Fruit fly (Drosophila melanogaster) whole organism, embryonic: Measurements from ENCODE around the gene CG15330.

Experiments
- Asciz ChIP-seq: fragments of 200-800 bp; sonication (Bioruptor generic); optimal IDR thresholded peaks from 2 replicates; lab custom pipeline; 2017; ENCODE audit warnings: missing biosample characterization, mild to moderate bottlenecking, missing genetic modification characterization, missing genetic modification reagents
- CG10979 ChIP-seq: fragments of 200-800 bp; sonication (Bioruptor generic); optimal IDR thresholded peaks from 2 replicates; lab custom pipeline; 2018; ENCODE audit warnings: missing biosample characterization, mild to moderate bottlenecking, missing genetic modification characterization, moderate library complexity
- CG11247 ChIP-seq: fragments of 200-800 bp; sonication (Bioruptor generic); IDR thresholded peaks from 2 replicates; pipeline ENCODE4 v1.3.6; 2022; ENCODE audit warnings: missing biosample characterization, missing genetic modification characterization
- CG11695 ChIP-seq: fragments of 200-800 bp; sonication (Bioruptor generic); IDR thresholded peaks from 3 replicates; pipeline ENCODE4 v1.3.6; 2022; ENCODE audit warnings: missing biosample characterization, missing genetic modification characterization
- CG12071 ChIP-seq: fragments of 200-800 bp; sonication (Bioruptor generic); optimal IDR thresholded peaks from 3 replicates; lab custom pipeline; 2018; ENCODE audit warnings: missing biosample characterization, mild to moderate bottlenecking, missing genetic modification characterization
- CG12659 ChIP-seq: fragments of 200-800 bp; sonication (Bioruptor generic); optimal IDR thresholded peaks from 3 replicates; lab custom pipeline; 2017; ENCODE audit warnings: mild to moderate bottlenecking, missing biosample characterization, missing genetic modification reagents, missing genetic modification characterization
- CG14014 ChIP-seq: fragments of 200-800 bp; sonication (Bioruptor generic); IDR thresholded peaks from 2 replicates; pipeline ENCODE4 v1.3.6; 2022; ENCODE audit warnings: missing biosample characterization, missing genetic modification characterization
- CG14860 ChIP-seq: fragments of 200-800 bp; sonication (Bioruptor generic); IDR thresholded peaks from 3 replicates; pipeline ENCODE4 v1.3.6; 2022; ENCODE audit warnings: missing biosample characterization, missing genetic modification characterization; ENCODE audit not compliant: partially characterized antibody
- CG14965 ChIP-seq: fragments of 200-800 bp; sonication (Bioruptor generic); optimal IDR thresholded peaks from 2 replicates; lab custom pipeline; 2016; ENCODE audit warnings: missing biosample characterization, missing genetic modification characterization, borderline replicate concordance
- CG15601 ChIP-seq: fragments of 200-800 bp; sonication (Bioruptor generic); optimal IDR thresholded peaks from 3 replicates; lab custom pipeline; 2019; ENCODE audit warnings: missing biosample characterization, mild to moderate bottlenecking, missing genetic modification characterization, moderate library complexity
- CG3281 ChIP-seq: fragments of 200-800 bp; sonication (Bioruptor generic); optimal IDR thresholded peaks from 3 replicates; lab custom pipeline; 2017; ENCODE audit warnings: missing biosample characterization, mild to moderate bottlenecking, missing genetic modification characterization
- CG34376 ChIP-seq: fragments of 200-800 bp; sonication (Bioruptor generic); optimal IDR thresholded peaks from 2 replicates; lab custom pipeline; 2018; ENCODE audit warnings: missing biosample characterization, mild to moderate bottlenecking, missing genetic modification characterization
- CG43689 ChIP-seq: fragments of 200-800 bp; sonication (Bioruptor generic); IDR thresholded peaks from 2 replicates; pipeline ENCODE4 v1.3.6; 2022; ENCODE audit warnings: missing biosample characterization, missing genetic modification characterization
- CG4820 ChIP-seq: fragments of 200-800 bp; sonication (Bioruptor generic); optimal IDR thresholded peaks from 3 replicates; lab custom pipeline; 2016; ENCODE audit warnings: missing biosample characterization, missing genetic modification characterization
- CG6272 ChIP-seq: fragments of 200-800 bp; sonication (Bioruptor generic); IDR thresholded peaks from 2 replicates; pipeline ENCODE4 v1.3.6; 2022; ENCODE audit warnings: missing biosample characterization, missing genetic modification characterization
- CG7786 ChIP-seq: fragments of 200-800 bp; sonication (Bioruptor generic); optimal IDR thresholded peaks from 2 replicates; lab custom pipeline; 2016; ENCODE audit warnings: missing biosample characterization, missing genetic modification characterization
- CG7839 ChIP-seq: fragments of 200-800 bp; sonication (Bioruptor generic); optimal IDR thresholded peaks from 3 replicates; lab custom pipeline; 2018; ENCODE audit warnings: missing biosample characterization, mild to moderate bottlenecking, missing genetic modification characterization, moderate library complexity
- CG8290 ChIP-seq, 3 experiments: fragments of 200-800 bp; sonication (Bioruptor generic); optimal IDR thresholded peaks; 2 replicates each; lab custom pipeline; 2016 to 2019; ENCODE audit warnings: missing biosample characterization in 3 of 3, missing genetic modification characterization in 3 of 3, mild to moderate bottlenecking in 2 of 3, moderate library complexity in 1 of 3
- CG8478 ChIP-seq: fragments of >200 bp; optimal IDR thresholded peaks from 2 replicates; lab custom pipeline; 2018
- Eip74EF ChIP-seq, 2 experiments: fragments of 200-800 bp in 1 of 2; fragments of >200 bp in 1 of 2; sonication (Bioruptor generic) in 1 of 2; optimal IDR thresholded peaks; 2 replicates each; lab custom pipeline; 2017 to 2019; ENCODE audit warnings: missing biosample characterization in 2 of 2, missing genetic modification characterization in 2 of 2, mild to moderate bottlenecking in 1 of 2, moderate library complexity in 1 of 2
- HLH54F ChIP-seq: fragments of 200-800 bp; sonication (Bioruptor generic); optimal IDR thresholded peaks from 3 replicates; lab custom pipeline; 2016; ENCODE audit warnings: missing biosample characterization, missing genetic modification characterization
- Hmr ChIP-seq: fragments of 200-800 bp; sonication (Bioruptor generic); optimal IDR thresholded peaks from 3 replicates; lab custom pipeline; 2017; ENCODE audit warnings: mild to moderate bottlenecking, missing biosample characterization, missing genetic modification reagents, missing genetic modification characterization
- Hmx ChIP-seq: fragments of 200-800 bp; sonication (Bioruptor generic); optimal IDR thresholded peaks from 2 replicates; lab custom pipeline; 2016; ENCODE audit warnings: missing biosample characterization, missing genetic modification characterization
- Hr78 ChIP-seq, 2 experiments: fragments of 200-800 bp in 1 of 2; fragments of >200 bp in 1 of 2; sonication (Bioruptor generic) in 1 of 2; optimal IDR thresholded peaks; 2 replicates each; lab custom pipeline; 2017 to 2019; ENCODE audit warnings: missing biosample characterization in 2 of 2, missing genetic modification characterization in 2 of 2, mild to moderate bottlenecking in 1 of 2, moderate library complexity in 1 of 2
- Med ChIP-seq: fragments of 200-800 bp; sonication (Bioruptor generic); peaks from one replicate; lab custom pipeline; 2016; ENCODE audit warnings: missing biosample characterization, missing genetic modification characterization, mild to moderate bottlenecking, inconsistent platforms, moderate library complexity
- NfI ChIP-seq: fragments of 200-800 bp; sonication (Bioruptor generic); optimal IDR thresholded peaks from 3 replicates; lab custom pipeline; 2018; ENCODE audit warnings: missing biosample characterization, mild to moderate bottlenecking, missing genetic modification characterization, moderate library complexity
- Tbp ChIP-seq: fragments of >200 bp; optimal IDR thresholded peaks from 2 replicates; lab custom pipeline; 2018; ENCODE audit warnings: missing biosample characterization, missing genetic modification characterization
- Vsx1 ChIP-seq: fragments of 200-800 bp; sonication (Bioruptor generic); optimal IDR thresholded peaks from 2 replicates; lab custom pipeline; 2017; ENCODE audit warnings: missing biosample characterization, mild to moderate bottlenecking, missing genetic modification characterization, missing genetic modification reagents
- Xrp1 ChIP-seq: fragments of 200-800 bp; sonication (Bioruptor generic); IDR thresholded peaks from 2 replicates; pipeline ENCODE4 v1.3.6; 2022; ENCODE audit warnings: missing biosample characterization, missing genetic modification characterization
- ase ChIP-seq: fragments of 200-800 bp; sonication (Bioruptor generic); IDR thresholded peaks from 3 replicates; pipeline ENCODE4 v1.3.6; 2022; ENCODE audit warnings: missing biosample characterization, missing genetic modification characterization
- cwo ChIP-seq: fragments of 200-800 bp; sonication (Bioruptor generic); optimal IDR thresholded peaks from 3 replicates; lab custom pipeline; 2017; ENCODE audit warnings: missing biosample characterization, missing genetic modification characterization, mild to moderate bottlenecking, moderate library complexity, missing genetic modification reagents
- ham ChIP-seq: fragments of 200-800 bp; sonication (Bioruptor generic); IDR thresholded peaks from 2 replicates; pipeline ENCODE4 v1.3.6; 2022; ENCODE audit warnings: missing biosample characterization, missing genetic modification characterization
- hkb ChIP-seq, 2 experiments: fragments of 200-800 bp in 1 of 2; fragments of >200 bp in 1 of 2; sonication (Bioruptor generic) in 1 of 2; IDR thresholded peaks in 1 of 2; optimal IDR thresholded peaks in 1 of 2; 2 replicates each; pipeline versions ENCODE4 v1.3.6 to Lab custom; 2017 to 2022; ENCODE audit warnings: missing biosample characterization in 1 of 2, missing genetic modification characterization in 1 of 2
- kah ChIP-seq: fragments of 200-800 bp; sonication (Bioruptor generic); optimal IDR thresholded peaks from 2 replicates; lab custom pipeline; 2018; ENCODE audit warnings: missing biosample characterization, mild to moderate bottlenecking, missing genetic modification characterization
- nerfin-1 ChIP-seq: fragments of 200-800 bp; sonication (Bioruptor generic); optimal IDR thresholded peaks from 3 replicates; lab custom pipeline; 2019; ENCODE audit warnings: missing biosample characterization, mild to moderate bottlenecking, missing genetic modification characterization, moderate library complexity
- pan ChIP-seq, 4 experiments: fragments of >200 bp in 3 of 4; fragments of 200-800 bp in 1 of 4; sonication (Bioruptor generic) in 1 of 4; optimal IDR thresholded peaks in 3 of 4; IDR thresholded peaks in 1 of 4; 2 replicates each; pipeline versions ENCODE4 v1.3.6 to Lab custom; 2017 to 2022; ENCODE audit warnings: missing biosample characterization in 2 of 4, missing genetic modification characterization in 2 of 4, mixed read lengths in 1 of 4
- phol ChIP-seq: fragments of 200-800 bp; sonication (Bioruptor generic); optimal IDR thresholded peaks from 3 replicates; lab custom pipeline; 2018; ENCODE audit warnings: missing biosample characterization, mild to moderate bottlenecking, missing genetic modification characterization, moderate library complexity
- ranshi ChIP-seq: fragments of 200-800 bp; sonication (Bioruptor generic); IDR thresholded peaks from 2 replicates; pipeline ENCODE4 v1.3.6; 2022; ENCODE audit warnings: missing biosample characterization, missing genetic modification characterization
- row ChIP-seq: fragments of 200-800 bp; sonication (Bioruptor generic); IDR thresholded peaks from 3 replicates; pipeline ENCODE4 v1.3.6; 2022; ENCODE audit warnings: missing biosample characterization, missing genetic modification characterization
- run ChIP-seq: fragments of 200-800 bp; sonication (Bioruptor generic); optimal IDR thresholded peaks from 3 replicates; lab custom pipeline; 2018; ENCODE audit warnings: missing biosample characterization, mild to moderate bottlenecking, missing genetic modification characterization
- sc ChIP-seq, 3 experiments: fragments of >200 bp in 2 of 3; fragments of 200-800 bp in 1 of 3; sonication (Bioruptor generic) in 1 of 3; optimal IDR thresholded peaks; 2 replicates in 2 of 3; 3 replicates in 1 of 3; lab custom pipeline; 2017; ENCODE audit warnings: mild to moderate bottlenecking in 1 of 3, missing biosample characterization in 1 of 3, missing genetic modification characterization in 1 of 3, missing genetic modification reagents in 1 of 3
- scrt ChIP-seq: fragments of 200-800 bp; sonication (Bioruptor generic); optimal IDR thresholded peaks from 2 replicates; lab custom pipeline; 2018; ENCODE audit warnings: missing biosample characterization, mild to moderate bottlenecking, missing genetic modification characterization, moderate library complexity
- seq ChIP-seq: fragments of 200-800 bp; sonication (Bioruptor generic); IDR thresholded peaks from 2 replicates; pipeline ENCODE4 v1.3.6; 2022; ENCODE audit warnings: missing biosample characterization, missing genetic modification characterization
- sima ChIP-seq: fragments of 200-800 bp; sonication (Bioruptor generic); optimal IDR thresholded peaks from 2 replicates; lab custom pipeline; 2016; ENCODE audit warnings: missing biosample characterization, missing genetic modification characterization
- tna ChIP-seq: fragments of 200-800 bp; sonication (Bioruptor generic); IDR thresholded peaks from 2 replicates; pipeline ENCODE4 v1.3.6; 2022; ENCODE audit warnings: missing biosample characterization, missing genetic modification characterization; ENCODE audit not compliant: partially characterized antibody
- vvl ChIP-seq: fragments of 200-800 bp; sonication (Bioruptor generic); IDR thresholded peaks from 2 replicates; pipeline ENCODE4 v1.3.6; 2022; ENCODE audit warnings: missing biosample characterization, missing genetic modification characterization
- zf30C ChIP-seq: fragments of 200-800 bp; sonication (Bioruptor generic); optimal IDR thresholded peaks from 3 replicates; lab custom pipeline; 2018; ENCODE audit warnings: missing biosample characterization, mild to moderate bottlenecking, missing genetic modification characterization

CG15330 gene

DNA sequence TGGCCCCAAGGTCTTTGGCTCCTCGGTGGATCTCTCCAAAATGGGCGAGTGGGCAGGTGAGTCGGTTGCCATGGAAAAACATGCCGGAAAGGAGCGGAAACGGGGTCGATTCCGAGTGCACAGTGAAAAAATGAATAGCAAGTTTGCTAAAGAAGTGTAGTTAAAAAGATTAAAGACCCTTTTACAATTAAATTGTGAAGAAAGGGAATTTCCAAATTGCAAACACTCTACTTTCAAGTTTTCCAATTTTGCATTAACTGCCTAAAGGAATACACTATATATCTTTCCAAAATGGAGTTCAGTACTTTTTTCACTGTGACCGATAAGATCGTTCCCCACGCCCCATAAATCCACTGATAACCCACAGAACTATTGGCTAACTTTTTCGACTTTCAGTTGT is 46.4 kb upstream of the CG15330 start (continued):
- no peak for TF ChIP-seq Asciz (GFP tag; lab: Kevin White, UChicago)
- peak; percentile 37; the same call in 1 of the 2 replicates for TF ChIP-seq seq (GFP tag; lab: Robert Waterston, UW)
- no peak for TF ChIP-seq sima
- TF ChIP-seq row (GFP tag; lab: Robert Waterston, UW), result peak; percentile 60; the same call in 2 of the 3 replicates
- peak; percentile 21 for TF ChIP-seq CG7839 (tag; lab: Kevin White, UChicago)
- no peak for TF ChIP-seq CG14965
- no peak for TF ChIP-seq CG14860
- TF ChIP-seq Xrp1 (GFP tag; lab: Robert Waterston, UW), result peak; percentile 56; the same call in 1 of the 2 replicates
- peak; percentile 24; the same call in 1 of the 2 replicates for TF ChIP-seq vvl (GFP tag; lab: Robert Waterston, UW)
- peak; percentile 16 for TF ChIP-seq CG10979 (tag; lab: Kevin White, UChicago)
- no peak for TF ChIP-seq CG43689 (GFP tag; lab: Robert Waterston, UW)
- peak; percentile 5 for TF ChIP-seq CG4820 (GFP tag; lab: Kevin White, UChicago)
- TF ChIP-seq cwo (GFP tag; lab: Kevin White, UChicago), result peak; percentile 14
- TF ChIP-seq run (tag; lab: Kevin White, UChicago), result no peak
- no peak for TF ChIP-seq CG8478 (lab: Kevin White, UChicago)
- TF ChIP-seq pan (optimal IDR thresholded peaks at IDR 0.05; lab: Kevin White, UChicago), result no peak
- TF ChIP-seq pan (GFP tag; optimal IDR thresholded peaks at IDR 0.05 in 1 of 2, IDR thresholded peaks at IDR 0.05 in 1 of 2), result peak in 1 of 2 experiments; percentile 37
- TF ChIP-seq CG8290 (GFP tag; optimal IDR thresholded peaks at IDR 0.05; lab: Kevin White, UChicago), result no peak
- TF ChIP-seq CG8290 (tag; optimal IDR thresholded peaks at IDR 0.05; lab: Kevin White, UChicago), result no peak
- peak; percentile 20 for TF ChIP-seq CG7786 (GFP tag; lab: Kevin White, UChicago)
- TF ChIP-seq CG14014 (GFP tag; lab: Robert Waterston, UW), result 0 out of 2 replicates have a peak, but pooled peaks have one; percentile 14
- no peak for TF ChIP-seq Hmr
- no peak for TF ChIP-seq kah
- TF ChIP-seq Eip74EF (GFP tag; optimal IDR thresholded peaks at IDR 0.05; lab: Kevin White, UChicago), result no peak
- TF ChIP-seq Hr78 (GFP tag; optimal IDR thresholded peaks at IDR 0.05; lab: Kevin White, UChicago), result peak in 1 of 2 experiments; percentile 3
- TF ChIP-seq CG11247 (GFP tag; lab: Robert Waterston, UW), result no peak
- TF ChIP-seq ham (GFP tag; lab: Robert Waterston, UW), result no peak
- no peak for TF ChIP-seq NfI (GFP tag; lab: Kevin White, UChicago)
- TF ChIP-seq nerfin-1 (tag; lab: Kevin White, UChicago), result no peak
- peak; percentile 30 for TF ChIP-seq phol (tag; lab: Kevin White, UChicago)
- TF ChIP-seq HLH54F (GFP tag; lab: Kevin White, UChicago), result no peak
- no peak for TF ChIP-seq hkb (optimal IDR thresholded peaks at IDR 0.05; lab: Kevin White, UChicago)
- 0 out of 2 replicates have a peak, but pooled peaks have one; percentile 36 for TF ChIP-seq hkb (GFP tag; IDR thresholded peaks at IDR 0.05; lab: Robert Waterston, UW)
- TF ChIP-seq CG3281 (GFP tag; lab: Kevin White, UChicago), result peak; percentile 14
- no peak for TF ChIP-seq Vsx1 (GFP tag; lab: Kevin White, UChicago)
- TF ChIP-seq Hmx (GFP tag; lab: Kevin White, UChicago), result no peak
- TF ChIP-seq ase, result 0 out of 3 replicates have a peak, but pooled peaks have one; percentile 50
- TF ChIP-seq CG12071 (GFP tag; lab: Kevin White, UChicago), result no peak
- TF ChIP-seq CG34376 (GFP tag; lab: Kevin White, UChicago), result no peak
- TF ChIP-seq tna (GFP tag; lab: Robert Waterston, UW), result no peak
- TF ChIP-seq ranshi (GFP tag; lab: Robert Waterston, UW), result 0 out of 2 replicates have a peak, but pooled peaks have one; percentile 36
- TF ChIP-seq sc (optimal IDR thresholded peaks at IDR 0.05; lab: Kevin White, UChicago), result no peak
- no peak for TF ChIP-seq sc (GFP tag; optimal IDR thresholded peaks at IDR 0.05; lab: Kevin White, UChicago)
- TF ChIP-seq CG6272 (GFP tag; lab: Robert Waterston, UW), result no peak
- no peak for TF ChIP-seq Tbp
- TF ChIP-seq CG12659 (GFP tag; lab: Kevin White, UChicago), result peak; percentile 24
- TF ChIP-seq scrt (GFP tag; lab: Kevin White, UChicago), result no peak
- peak; percentile 18 for TF ChIP-seq zf30C (GFP tag; lab: Kevin White, UChicago)
- peak; percentile 79 for TF ChIP-seq Med (GFP tag; lab: Kevin White, UChicago)
- 0 out of 3 replicates have a peak, but pooled peaks have one; percentile 21 for TF ChIP-seq CG11695 (GFP tag; lab: Robert Waterston, UW)
- TF ChIP-seq CG15601 (tag; lab: Kevin White, UChicago), result no peak
